Worm (Caenorhabditis elegans): Measurements from ENCODE around the gene spot-1.

Gene spot-1

DNA sequence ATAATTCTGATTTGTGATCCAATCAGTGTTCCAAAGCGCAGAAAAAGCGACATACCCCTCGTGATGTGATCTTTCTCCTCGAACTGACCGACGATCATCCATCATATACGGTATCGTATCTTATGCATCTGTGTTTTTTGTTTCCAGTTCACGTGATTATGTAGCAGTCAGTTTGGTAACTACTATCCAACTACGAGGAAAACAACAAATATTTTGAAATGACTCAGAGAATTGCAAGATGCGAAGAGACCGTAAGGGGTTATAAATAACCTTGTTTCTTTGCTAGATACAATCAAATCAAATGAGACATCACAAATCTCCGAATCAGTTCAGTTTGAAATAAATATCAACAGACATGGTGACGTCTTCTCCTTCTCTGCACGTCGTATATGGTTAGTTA lies 23.1 kb upstream of the spot-1 start:
- TF ChIP-seq npax-4 (tag; optimal IDR thresholded peaks at IDR 0.05) (no peak), eyg-1 (tag; optimal IDR thresholded peaks at IDR 0.05) (no peak), nhr-11 (tag; optimal IDR thresholded peaks at IDR 0.05) (no peak), ceh-14 (tag; optimal IDR thresholded peaks at IDR 0.05) (no peak), ceh-22 (tag; optimal IDR thresholded peaks at IDR 0.05) (no peak), lim-6 (tag; optimal IDR thresholded peaks at IDR 0.05) (no peak), T23F11.4 (GFP tag; optimal IDR thresholded peaks at IDR 0.05) (no peak), ceh-30 (tag; optimal IDR thresholded peaks at IDR 0.05) (no peak)

DNA sequence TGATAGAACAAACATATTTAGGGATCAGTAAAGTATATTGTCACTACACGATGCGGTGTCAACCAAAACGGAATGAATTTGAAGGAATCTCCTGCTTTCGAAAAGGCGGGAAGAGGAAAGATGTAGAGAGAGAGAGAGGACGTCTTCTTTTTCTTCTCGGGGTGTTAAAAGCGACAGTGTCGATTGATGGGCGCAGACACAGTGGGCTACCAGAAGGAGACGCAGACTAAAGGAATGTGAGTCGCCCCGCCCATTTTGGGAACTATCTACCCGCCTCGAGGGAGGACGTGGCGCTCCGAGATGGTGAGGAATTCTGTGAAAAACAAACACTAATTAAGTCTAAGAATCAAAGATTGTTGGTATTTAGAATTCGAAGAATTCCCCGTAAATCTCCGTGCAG lies 22.4 kb upstream of the spot-1 start, which contains the start of the genes B0361.14 and B0361.9:
B0361.14 (minus strand) TSS at position 66 of the 400 bp plus-strand sequence.
B0361.9 (minus strand) TSS at position 166 of the 400 bp plus-strand sequence.
- peak; percentile 6 for TF ChIP-seq ref-2 (tag; optimal IDR thresholded peaks at IDR 0.05)
- TF ChIP-seq pha-4 (tag; optimal IDR thresholded peaks at IDR 0.05) = no peak

DNA sequence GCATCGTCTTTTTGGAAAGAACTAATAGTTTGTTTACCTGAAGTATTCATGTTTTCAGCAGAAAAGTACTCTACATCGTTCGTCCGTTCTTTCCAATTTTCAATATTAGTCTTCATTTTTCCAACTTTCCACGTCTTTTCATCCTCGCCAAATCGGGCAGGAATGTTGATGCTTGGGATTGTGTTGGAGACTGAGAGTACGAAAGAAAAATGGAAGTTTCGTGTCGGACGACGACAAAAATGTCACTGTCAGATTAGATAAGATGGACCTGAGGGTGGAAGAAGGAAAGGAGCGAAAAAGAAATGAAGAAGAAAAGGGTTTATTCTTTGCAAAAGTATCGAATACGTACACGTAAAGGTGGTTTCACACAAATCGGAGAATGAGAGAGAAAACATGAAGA lies 21.0 kb upstream of the spot-1 start:
- TF ChIP-seq hlh-15 (tag; optimal IDR thresholded peaks at IDR 0.05) (no peak), sox-2 (GFP tag; IDR thresholded peaks at IDR 0.05) (no peak), syd-9 (tag; optimal IDR thresholded peaks at IDR 0.05) (no peak), ceh-19 (GFP tag; optimal IDR thresholded peaks at IDR 0.05) (no peak), ceh-24 (tag; optimal IDR thresholded peaks at IDR 0.05) (no peak), unc-3 (GFP tag; conservative IDR thresholded peaks at IDR 0.05) (no peak), unc-3 (tag; optimal IDR thresholded peaks at IDR 0.05) (no peak), nhr-11 (tag; optimal IDR thresholded peaks at IDR 0.05) (no peak), hlh-13 (GFP tag; optimal IDR thresholded peaks at IDR 0.05) (no peak), K02D7.2 (tag; optimal IDR thresholded peaks at IDR 0.05) (no peak), odd-2 (tag; optimal IDR thresholded peaks at IDR 0.05) (no peak)

DNA sequence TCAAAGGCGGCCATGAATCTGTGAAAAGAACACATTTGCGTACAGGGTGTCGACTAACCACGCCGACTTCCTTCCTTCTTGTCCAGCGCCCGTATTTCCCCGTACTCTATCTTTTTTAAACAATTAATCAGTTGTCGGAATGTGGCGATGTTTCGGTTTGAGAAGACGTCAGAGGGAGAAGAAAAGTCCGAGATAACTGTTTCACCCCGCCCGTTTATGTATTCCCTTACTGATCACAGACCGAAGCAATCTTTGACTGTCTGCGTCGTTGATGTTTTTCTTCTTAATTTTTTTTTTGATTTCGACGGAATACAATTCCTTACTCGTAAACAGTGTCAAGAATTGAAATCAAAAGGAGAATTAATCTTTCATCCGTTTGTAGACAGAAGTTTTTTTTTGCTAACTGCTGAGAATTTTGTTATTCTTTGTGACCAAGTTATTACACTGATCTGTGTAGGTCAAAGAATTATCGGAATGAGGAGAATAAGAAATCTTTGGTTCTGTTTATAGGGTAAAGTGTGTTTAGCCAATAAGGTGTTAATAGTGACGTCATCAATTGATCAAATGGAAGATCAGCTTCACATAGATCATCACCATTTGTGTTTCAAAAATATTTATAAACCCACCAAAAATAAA lies 20.1 kb upstream of the spot-1 start:
- TF ChIP-seq sox-4 (tag; optimal IDR thresholded peaks at IDR 0.05) (no peak), nhr-232 (tag; optimal IDR thresholded peaks at IDR 0.05) (no peak), ceh-34 (tag; optimal IDR thresholded peaks at IDR 0.05) (no peak), ceh-2 (tag; optimal IDR thresholded peaks at IDR 0.05) (no peak), ets-4 (tag; optimal IDR thresholded peaks at IDR 0.05) (no peak), hlh-30 (tag; optimal IDR thresholded peaks at IDR 0.05; ENCODE audit: insufficient read depth) (no peak), hlh-8 (tag; optimal IDR thresholded peaks at IDR 0.05) (no peak), madf-2 (tag; optimal IDR thresholded peaks at IDR 0.05) (no peak), sox-2 (GFP tag; IDR thresholded peaks at IDR 0.05) (no peak), mec-3 (tag; optimal IDR thresholded peaks at IDR 0.05; ENCODE audit: borderline replicate concordance) (no peak), unc-55 (GFP tag; optimal IDR thresholded peaks at IDR 0.05) (no peak), pat-9 (tag; optimal IDR thresholded peaks at IDR 0.05) (no peak), pha-4 (tag; optimal IDR thresholded peaks at IDR 0.05) (no peak), dve-1 (tag; optimal IDR thresholded peaks at IDR 0.05) (no peak), ref-2 (tag; optimal IDR thresholded peaks at IDR 0.05) (no peak), syd-9 (tag; optimal IDR thresholded peaks at IDR 0.05) (no peak), ceh-31 (tag; optimal IDR thresholded peaks at IDR 0.05) (no peak), hlh-13 (GFP tag; optimal IDR thresholded peaks at IDR 0.05) (no peak)

DNA sequence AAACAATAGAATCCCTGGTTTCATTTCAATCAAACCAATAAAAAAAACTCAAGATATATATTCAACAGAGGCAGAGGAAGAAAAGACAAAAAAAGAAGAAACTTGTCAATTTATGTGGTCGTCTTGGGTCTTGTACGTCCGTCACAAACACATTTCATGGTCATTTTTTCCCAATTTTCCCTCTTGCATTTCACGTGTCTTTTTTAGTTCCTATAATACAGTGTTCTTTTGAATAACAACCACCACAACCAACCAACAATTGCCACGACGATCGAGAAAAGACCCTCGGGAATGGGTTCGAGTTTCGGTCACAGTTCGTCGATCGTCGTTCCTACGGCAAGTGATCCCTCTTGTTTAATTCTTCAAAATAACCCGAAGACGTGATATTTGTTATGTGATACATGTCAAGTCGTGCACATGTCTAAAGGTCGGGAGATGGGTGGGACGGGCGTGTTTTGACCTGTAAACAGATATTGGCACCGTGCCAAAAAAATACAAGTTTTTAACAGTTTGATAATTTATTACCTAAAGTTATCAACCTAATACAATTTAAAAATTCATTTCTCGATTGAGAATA lies 19.1 kb upstream of the spot-1 start:
- TF ChIP-seq ztf-16 (tag; optimal IDR thresholded peaks at IDR 0.05) (no peak), tbx-2 (tag; optimal IDR thresholded peaks at IDR 0.05) (no peak), nfya-1 (tag; optimal IDR thresholded peaks at IDR 0.05) (no peak), ceh-19 (GFP tag; optimal IDR thresholded peaks at IDR 0.05) (no peak), fkh-6 (tag; optimal IDR thresholded peaks at IDR 0.05) (no peak), mec-3 (tag; optimal IDR thresholded peaks at IDR 0.05; ENCODE audit: borderline replicate concordance) (no peak), ahr-1 (tag; optimal IDR thresholded peaks at IDR 0.05) (no peak)

Data from whole organism, late embryonic.